Fruit fly (Drosophila melanogaster): ENCODE measurements around the gene Gbeta5.

Gene Gbeta5

dm6 chrX:8193017-8193556, 41.0 kb upstream of the Gbeta5 start (continued):
- no peak for TF ChIP-seq CG8290 (GFP tag; optimal IDR thresholded peaks at IDR 0.05)
- TF ChIP-seq CG8290 (tag; optimal IDR thresholded peaks at IDR 0.05), result peak in 1 of 2 experiments; percentile 44
- no peak; the same call in 1 of the 2 replicates for TF ChIP-seq Awh (GFP tag; IDR thresholded peaks at IDR 0.05)
- TF ChIP-seq CG10959 (GFP tag; IDR thresholded peaks at IDR 0.05), result no peak
- no peak for TF ChIP-seq Ets65A (GFP tag)
- TF ChIP-seq lmd (GFP tag; IDR thresholded peaks at IDR 0.05), result 0 out of 2 replicates have a peak, but pooled peaks have one; percentile 6
- no peak for TF ChIP-seq CG11398 (GFP tag; optimal IDR thresholded peaks at IDR 0.05)
- TF ChIP-seq Spps (tag; optimal IDR thresholded peaks at IDR 0.05), result no peak
- TF ChIP-seq CG9215 (GFP tag; IDR thresholded peaks at IDR 0.05), result no peak
- TF ChIP-seq pfk (GFP tag; optimal IDR thresholded peaks at IDR 0.05), result no peak
- TF ChIP-seq CG13624 (GFP tag; optimal IDR thresholded peaks at IDR 0.05), result peak; percentile 51
- no peak for TF ChIP-seq CG11695 (GFP tag; IDR thresholded peaks at IDR 0.05)
- peak; percentile 51; the same call in 1 of the 2 replicates for TF ChIP-seq vvl (GFP tag; IDR thresholded peaks at IDR 0.05)
- no peak for TF ChIP-seq kay (GFP tag; optimal IDR thresholded peaks at IDR 0.05)
- TF ChIP-seq CG6272 (GFP tag; IDR thresholded peaks at IDR 0.05), result 0 out of 2 replicates have a peak, but pooled peaks have one; percentile 6
- no peak for TF ChIP-seq D (optimal IDR thresholded peaks at IDR 0.05)
- no peak for TF ChIP-seq D (GFP tag; optimal IDR thresholded peaks at IDR 0.05)
- no peak for TF ChIP-seq salm (tag; optimal IDR thresholded peaks at IDR 0.05)
- no peak for TF ChIP-seq CG9932 (GFP tag; IDR thresholded peaks at IDR 0.05)
- TF ChIP-seq Atf6 (GFP tag; IDR thresholded peaks at IDR 0.05), result 0 out of 2 replicates have a peak, but pooled peaks have one; percentile 23
- TF ChIP-seq CG7987 (GFP tag; optimal IDR thresholded peaks at IDR 0.05), result peak; percentile 34
- no peak for TF ChIP-seq CHES-1-like (GFP tag; optimal IDR thresholded peaks at IDR 0.05)
- TF ChIP-seq zf30C (GFP tag; optimal IDR thresholded peaks at IDR 0.05), result peak; percentile 62
- no peak for TF ChIP-seq CG17359 (tag; optimal IDR thresholded peaks at IDR 0.05)
- TF ChIP-seq gce (GFP tag; IDR thresholded peaks at IDR 0.05), result no peak; the same call in 2 of the 3 replicates
- no peak for TF ChIP-seq grn (GFP tag; optimal IDR thresholded peaks at IDR 0.05)
- no peak for TF ChIP-seq CG11085 (GFP tag; IDR thresholded peaks at IDR 0.05)
- peak; percentile 28; the same call in 1 of the 3 replicates for TF ChIP-seq zen2 (GFP tag; IDR thresholded peaks at IDR 0.05; ENCODE audit: partially characterized antibody)
- no peak for TF ChIP-seq H2.0 (GFP tag; IDR thresholded peaks at IDR 0.05)
- no peak for TF ChIP-seq E2f1 (GFP tag; IDR thresholded peaks at IDR 0.05)
- TF ChIP-seq CG7372 (GFP tag; IDR thresholded peaks at IDR 0.05), result no peak
- TF ChIP-seq ken (GFP tag; IDR thresholded peaks at IDR 0.05), result no peak
- TF ChIP-seq CG15269 (tag; optimal IDR thresholded peaks at IDR 0.05), result no peak
- TF ChIP-seq CG30431 (GFP tag; optimal IDR thresholded peaks at IDR 0.05), result no peak
- no peak for TF ChIP-seq slp2 (GFP tag; optimal IDR thresholded peaks at IDR 0.05)
- no peak for TF ChIP-seq en (GFP tag; optimal IDR thresholded peaks at IDR 0.05)
- no peak for TF ChIP-seq MESR4 (GFP tag; optimal IDR thresholded peaks at IDR 0.05)
- no peak for TF ChIP-seq pita (GFP tag; optimal IDR thresholded peaks at IDR 0.05)
- peak; percentile 19 for TF ChIP-seq Fer1 (GFP tag; optimal IDR thresholded peaks at IDR 0.05)
- no peak for TF ChIP-seq CG18011 (GFP tag; optimal IDR thresholded peaks at IDR 0.05)
- no peak for TF ChIP-seq Oli (tag; optimal IDR thresholded peaks at IDR 0.05)
- no peak for TF ChIP-seq CG7271 (tag; optimal IDR thresholded peaks at IDR 0.05)
- TF ChIP-seq CG2199 (GFP tag; IDR thresholded peaks at IDR 0.05), result 0 out of 3 replicates have a peak, but pooled peaks have one; percentile 53
- TF ChIP-seq CG13296 (GFP tag; optimal IDR thresholded peaks at IDR 0.05), result no peak
- TF ChIP-seq scrt (GFP tag; optimal IDR thresholded peaks at IDR 0.05), result no peak
- TF ChIP-seq CG18764 (GFP tag; optimal IDR thresholded peaks at IDR 0.05), result no peak
- TF ChIP-seq CoRest (tag; optimal IDR thresholded peaks at IDR 0.05), result peak; percentile 7
- no peak for TF ChIP-seq fd102C (GFP tag; optimal IDR thresholded peaks at IDR 0.05)
- no peak for TF ChIP-seq CG17802 (tag; optimal IDR thresholded peaks at IDR 0.05)
- TF ChIP-seq Dip2 (GFP tag; IDR thresholded peaks at IDR 0.05), result no peak
- TF ChIP-seq nerfin-2 (GFP tag; IDR thresholded peaks at IDR 0.05; ENCODE audit: partially characterized antibody), result 0 out of 2 replicates have a peak, but pooled peaks have one; percentile 13
- TF ChIP-seq HLH54F (GFP tag; optimal IDR thresholded peaks at IDR 0.05), result no peak

Measured in whole organism, embryonic.